Worm (Caenorhabditis elegans) whole organism, young adult: ENCODE data around the gene mma-1.

ENCODE experiments used
- F23B12.7 ChIP-seq: sonication (generic microtip); optimal IDR thresholded peaks from 2 replicates; lab custom pipeline; 2017; ENCODE audit warnings: missing genetic modification characterization, mild to moderate bottlenecking, missing compliant biosample characterization, antibody characterized with exemption, moderate library complexity; ENCODE audit not compliant: insufficient read depth
- F39B2.1 ChIP-seq: fragments of 200-800 bp; sonication (Bioruptor generic); IDR thresholded peaks from 2 replicates; pipeline ENCODE4 v1.3.6; 2022; ENCODE audit warnings: missing genetic modification reagents, missing genetic modification characterization, missing compliant biosample characterization
- Y53F4B.3 ChIP-seq: fragments of 200-800 bp; sonication (Bioruptor generic); IDR thresholded peaks from 2 replicates; pipeline ENCODE4 v1.3.6; 2022; ENCODE audit warnings: missing genetic modification reagents, missing genetic modification characterization, missing compliant biosample characterization
- aptf-2 ChIP-seq: fragments of 200-800 bp; sonication (Bioruptor generic); conservative IDR thresholded peaks from 2 replicates; pipeline ENCODE4 v1.3.6; 2022; ENCODE audit warnings: missing genetic modification reagents, missing genetic modification characterization, missing compliant biosample characterization
- attf-6 ChIP-seq: fragments of 200-800 bp; sonication (Bioruptor generic); IDR thresholded peaks from 2 replicates; pipeline ENCODE4 v1.3.6; 2022; ENCODE audit warnings: missing genetic modification reagents, missing genetic modification characterization, missing compliant biosample characterization
- die-1 ChIP-seq: sonication (generic microtip); optimal IDR thresholded peaks from 2 replicates; lab custom pipeline; 2016; ENCODE audit warnings: missing genotype, mild to moderate bottlenecking, missing genetic modification characterization, missing compliant biosample characterization
- dox-1 ChIP-seq: fragments of 200-800 bp; sonication (Bioruptor generic); IDR thresholded peaks from 2 replicates; pipeline ENCODE4 v1.3.6; 2022; ENCODE audit warnings: missing genetic modification reagents, missing genetic modification characterization, missing compliant biosample characterization
- lin-40 ChIP-seq: sonication (generic microtip); optimal IDR thresholded peaks from 2 replicates; lab custom pipeline; 2016; ENCODE audit warnings: missing genetic modification characterization, mild to moderate bottlenecking, missing compliant biosample characterization, missing genotype, missing genetic modification reagents
- nfya-1 ChIP-seq: sonication (generic microtip); optimal IDR thresholded peaks from 2 replicates; lab custom pipeline; 2017; ENCODE audit warnings: antibody characterized with exemption, missing compliant biosample characterization, missing genetic modification characterization, borderline replicate concordance; ENCODE audit not compliant: insufficient read depth
- nhr-179 ChIP-seq: sonication (generic microtip); optimal IDR thresholded peaks from 2 replicates; lab custom pipeline; 2016; ENCODE audit warnings: mild to moderate bottlenecking, missing genetic modification characterization, missing compliant biosample characterization
- pha-4 ChIP-seq: fragments of 150-350 bp; sonication (generic microtip); optimal IDR thresholded peaks from 2 replicates; lab custom pipeline; 2014; ENCODE audit warnings: missing biosample characterization, missing genetic modification reagents, missing genetic modification characterization
- snpc-4 ChIP-seq, 5 experiments: fragments of 150-350 bp in 1 of 5; sonication (generic microtip) in 4 of 5; optimal IDR thresholded peaks; 2 replicates each; lab custom pipeline; 2014 to 2018; ENCODE audit warnings: missing genetic modification characterization in 5 of 5, missing biosample characterization in 3 of 5, antibody characterized with exemption in 2 of 5, mild to moderate bottlenecking in 2 of 5, missing compliant biosample characterization in 2 of 5, missing genotype in 2 of 5, moderate library complexity in 2 of 5, missing genetic modification reagents in 1 of 5
- tlf-1 ChIP-seq: fragments of 200-800 bp; sonication (Bioruptor generic); optimal IDR thresholded peaks from 2 replicates; lab custom pipeline; 2018; ENCODE audit warnings: mild to moderate bottlenecking, missing genetic modification characterization, missing compliant biosample characterization
- zfh-2 ChIP-seq: fragments of 200-800 bp; sonication (Bioruptor generic); conservative IDR thresholded peaks from 2 replicates; pipeline ENCODE4 v1.3.6; 2022; ENCODE audit warnings: missing genetic modification reagents, missing genetic modification characterization, missing compliant biosample characterization

ce11 chrV:12601835-12602234 is 5.7 kb upstream of the mma-1 start:
- TF ChIP-seq lin-40 (tag; lab: Kevin White, UChicago) (no peak), attf-6 (GFP tag; lab: Robert Waterston, UW) (no peak), F23B12.7 (tag; lab: Kevin White, UChicago) (no peak), nhr-179 (tag; lab: Kevin White, UChicago) (no peak), F39B2.1 (GFP tag; lab: Robert Waterston, UW) (no peak), zfh-2 (no peak), pha-4 (tag; lab: Kevin White, UChicago) (no peak), die-1 (no peak), dox-1 (GFP tag; lab: Robert Waterston, UW) (no peak), snpc-4 (GFP tag; optimal IDR thresholded peaks at IDR 0.05; lab: Kevin White, UChicago) (no peak), snpc-4 (tag; optimal IDR thresholded peaks at IDR 0.05; lab: Kevin White, UChicago) (no peak), aptf-2 (GFP tag; lab: Robert Waterston, UW) (no peak), tlf-1 (GFP tag; lab: Kevin White, UChicago) (no peak), Y53F4B.3 (no peak), nfya-1 (tag; lab: Kevin White, UChicago) (no peak)
